Fruit fly (Drosophila melanogaster) whole organism, adult: Measurements from ENCODE around the gene sud1.

Source experiments
- CG11617 ChIP-seq: fragments of 200-800 bp; sonication (Bioruptor generic); optimal IDR thresholded peaks from 2 replicates; lab custom pipeline; 2017; ENCODE audit warnings: mild to moderate bottlenecking, missing biosample characterization, missing genetic modification reagents, missing genetic modification characterization
- CG12768 ChIP-seq: fragments of 200-800 bp; sonication (Bioruptor generic); optimal IDR thresholded peaks from 2 replicates; lab custom pipeline; 2017; ENCODE audit warnings: missing biosample characterization, missing genetic modification characterization, mild to moderate bottlenecking, moderate library complexity, missing genetic modification reagents
- CG14711 ChIP-seq: fragments of 200-800 bp; sonication (Bioruptor generic); optimal IDR thresholded peaks from 2 replicates; lab custom pipeline; 2018; ENCODE audit warnings: missing biosample characterization, mild to moderate bottlenecking, missing genetic modification characterization, moderate library complexity
- CG1620 ChIP-seq: fragments of 200-800 bp; sonication (Bioruptor generic); optimal IDR thresholded peaks from 2 replicates; lab custom pipeline; 2016; ENCODE audit warnings: missing biosample characterization, missing genetic modification characterization
- CG33017 ChIP-seq: fragments of 200-800 bp; sonication (Bioruptor generic); optimal IDR thresholded peaks from 2 replicates; lab custom pipeline; 2018; ENCODE audit warnings: missing biosample characterization, mild to moderate bottlenecking, missing genetic modification characterization, moderate library complexity
- CG5204 ChIP-seq: fragments of 200-800 bp; sonication (Bioruptor generic); optimal IDR thresholded peaks from 2 replicates; lab custom pipeline; 2016; ENCODE audit warnings: missing biosample characterization, missing genetic modification characterization
- CG7045 ChIP-seq: fragments of 200-800 bp; sonication (Bioruptor generic); optimal IDR thresholded peaks from 2 replicates; lab custom pipeline; 2017; ENCODE audit warnings: missing biosample characterization, mild to moderate bottlenecking, missing genetic modification characterization
- CG7101 ChIP-seq: fragments of 200-800 bp; sonication (Bioruptor generic); optimal IDR thresholded peaks from 2 replicates; lab custom pipeline; 2018; ENCODE audit warnings: missing biosample characterization, mild to moderate bottlenecking, missing genetic modification characterization, moderate library complexity
- Clk ChIP-seq: fragments of 200-800 bp; sonication (Bioruptor generic); optimal IDR thresholded peaks from 2 replicates; lab custom pipeline; 2017; ENCODE audit warnings: missing biosample characterization, missing genetic modification characterization
- Crg-1 ChIP-seq: fragments of 200-800 bp; sonication (Bioruptor generic); optimal IDR thresholded peaks from 2 replicates; lab custom pipeline; 2016; ENCODE audit warnings: missing biosample characterization, missing genetic modification characterization
- Hr96 ChIP-seq: fragments of 200-800 bp; sonication (Bioruptor generic); optimal IDR thresholded peaks from 2 replicates; lab custom pipeline; 2016; ENCODE audit warnings: missing biosample characterization, missing genetic modification characterization
- Mnt ChIP-seq: fragments of 200-800 bp; sonication (Bioruptor generic); optimal IDR thresholded peaks from 2 replicates; lab custom pipeline; 2016; ENCODE audit warnings: missing biosample characterization, mild to moderate bottlenecking, missing genetic modification characterization
- bab1 ChIP-seq: fragments of 200-800 bp; sonication (Bioruptor generic); optimal IDR thresholded peaks from 3 replicates; lab custom pipeline; 2019; ENCODE audit warnings: missing biosample characterization, mild to moderate bottlenecking, missing genetic modification characterization, moderate library complexity
- cic ChIP-seq: fragments of 200-800 bp; sonication (Bioruptor generic); optimal IDR thresholded peaks from 2 replicates; lab custom pipeline; 2017; ENCODE audit warnings: missing biosample characterization, mild to moderate bottlenecking, missing genetic modification characterization, moderate library complexity
- cnc ChIP-seq, 2 experiments: fragments of >200 bp; optimal IDR thresholded peaks; 2 replicates each; lab custom pipeline; 2017
- kay ChIP-seq: fragments of 200-800 bp; sonication (Bioruptor generic); peaks from one replicate; lab custom pipeline; 2016; ENCODE audit warnings: missing biosample characterization, missing genetic modification characterization, borderline replicate concordance
- ovo ChIP-seq: fragments of 200-800 bp; sonication (Bioruptor generic); optimal IDR thresholded peaks from 2 replicates; lab custom pipeline; 2016; ENCODE audit warnings: missing biosample characterization, missing genetic modification characterization
- pad ChIP-seq: fragments of 200-800 bp; sonication (Bioruptor generic); optimal IDR thresholded peaks from 3 replicates; lab custom pipeline; 2017; ENCODE audit warnings: missing biosample characterization, missing genetic modification characterization, mild to moderate bottlenecking, moderate library complexity, missing genetic modification reagents
- tj ChIP-seq: fragments of 200-800 bp; sonication (Bioruptor generic); optimal IDR thresholded peaks from 3 replicates; lab custom pipeline; 2017; ENCODE audit warnings: missing biosample characterization, mild to moderate bottlenecking, missing genetic modification characterization, moderate library complexity
- toe ChIP-seq: fragments of 200-800 bp; sonication (Bioruptor generic); optimal IDR thresholded peaks from 2 replicates; lab custom pipeline; 2016; ENCODE audit warnings: missing biosample characterization, missing genetic modification characterization

Gene sud1

DNA sequence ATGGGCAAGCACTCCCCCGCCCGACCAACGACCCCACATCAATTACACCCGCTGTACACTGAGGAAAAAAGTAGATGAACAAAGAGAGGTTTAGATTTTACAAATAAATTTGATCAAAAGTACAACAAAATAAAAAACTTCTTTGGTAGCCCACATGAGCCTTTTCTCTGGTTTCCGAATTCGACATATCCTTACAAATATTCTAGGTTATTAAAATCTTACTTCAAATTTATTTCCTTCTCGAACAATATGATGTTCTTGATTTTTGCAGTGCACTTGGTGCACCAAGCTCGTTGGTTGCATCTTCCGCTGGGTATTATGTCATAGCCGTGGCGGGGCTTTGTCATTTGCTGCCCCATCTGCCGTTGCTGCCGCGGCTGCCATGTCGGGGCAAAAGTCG lies 11.0 kb downstream of the sud1 start:
- TF ChIP-seq Mnt (GFP tag; lab: Kevin White, UChicago), result no peak

DNA sequence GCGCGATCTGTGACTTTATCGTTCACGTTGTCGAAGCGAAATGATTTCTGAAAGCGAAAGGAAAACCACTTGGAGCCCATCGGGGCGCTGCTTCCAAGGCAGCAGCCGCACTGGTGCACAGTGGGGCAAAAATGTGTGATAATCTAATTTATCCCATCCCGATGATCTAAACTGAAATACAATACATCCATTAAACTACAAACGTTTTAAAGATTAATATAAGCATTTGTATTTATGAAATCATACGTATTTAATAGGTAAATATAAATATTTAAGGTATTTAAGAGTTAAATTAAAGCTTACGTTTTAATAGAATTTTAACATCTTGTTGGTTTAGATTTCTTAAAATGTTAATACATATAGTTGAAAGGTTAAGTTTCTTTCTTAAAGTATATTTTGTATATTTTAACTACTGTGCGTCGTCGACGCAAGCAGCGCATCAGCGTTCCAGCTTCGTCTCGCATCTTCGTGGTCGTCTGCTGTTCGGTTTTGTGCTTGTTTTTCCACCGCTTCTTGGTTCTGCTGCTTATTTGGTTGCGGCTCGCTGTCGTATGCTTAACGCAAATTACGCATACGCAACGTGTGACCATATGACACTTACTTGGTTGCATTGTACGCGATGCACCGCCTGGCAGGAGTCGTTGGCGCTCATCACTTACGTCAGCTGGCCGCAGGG lies 11.6 kb downstream of the sud1 start, which contains the start of gene CG13643:
TSS of gene CG13643 (minus strand) at position 46 of the 676 bp plus-strand sequence.
- no peak for TF ChIP-seq CG7045 (GFP tag; lab: Kevin White, UChicago)
- no peak for TF ChIP-seq tj
- no peak for TF ChIP-seq CG12768 (GFP tag; lab: Kevin White, UChicago)
- TF ChIP-seq Crg-1, result no peak
- TF ChIP-seq CG14711 (tag; lab: Kevin White, UChicago), result no peak
- TF ChIP-seq CG5204, result no peak
- no peak for TF ChIP-seq CG7101 (tag; lab: Kevin White, UChicago)
- TF ChIP-seq Mnt (GFP tag; lab: Kevin White, UChicago), result no peak
- no peak for TF ChIP-seq ovo
- TF ChIP-seq pad (GFP tag; lab: Kevin White, UChicago), result no peak
- TF ChIP-seq kay (GFP tag; lab: Kevin White, UChicago), result no peak
- TF ChIP-seq cnc (optimal IDR thresholded peaks at IDR 0.05; lab: Kevin White, UChicago), result no peak
- no peak for TF ChIP-seq bab1 (GFP tag; lab: Kevin White, UChicago)
- TF ChIP-seq CG11617 (GFP tag; lab: Kevin White, UChicago), result no peak
- TF ChIP-seq CG33017 (tag; lab: Kevin White, UChicago), result no peak
- TF ChIP-seq cic (GFP tag; lab: Kevin White, UChicago), result no peak

DNA sequence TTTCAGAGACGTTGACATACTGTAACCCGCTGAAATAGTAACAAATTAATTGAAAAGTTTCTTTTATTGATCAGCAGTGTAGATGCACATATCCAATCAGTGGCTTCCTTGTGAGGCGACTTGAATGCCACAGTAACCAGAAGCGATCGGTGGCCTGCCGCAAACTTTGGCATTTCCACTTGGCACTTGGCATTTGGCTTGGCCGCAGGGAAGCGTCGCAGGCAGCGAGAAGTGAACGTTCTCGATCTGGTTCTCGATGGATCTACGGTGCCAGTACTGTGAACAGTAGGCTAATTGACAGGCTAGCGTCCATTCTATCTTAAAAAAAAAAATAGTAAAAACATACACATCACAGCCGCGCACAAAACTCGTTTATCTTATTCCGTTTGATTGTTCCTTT lies 16.8 kb downstream of the sud1 start, which contains the start of gene CG10845:
TSS of gene CG10845 (plus strand) at position 301 of the 400 bp plus-strand sequence.
- TF ChIP-seq cnc (optimal IDR thresholded peaks at IDR 0.05; lab: Kevin White, UChicago) (no peak), pad (GFP tag; lab: Kevin White, UChicago) (no peak), Crg-1 (no peak), CG14711 (tag; lab: Kevin White, UChicago) (no peak), Hr96 (GFP tag; lab: Kevin White, UChicago) (no peak), CG11617 (GFP tag; lab: Kevin White, UChicago) (no peak), Clk (no peak), kay (GFP tag; lab: Kevin White, UChicago) (no peak), cic (GFP tag; lab: Kevin White, UChicago) (no peak), toe (GFP tag; lab: Kevin White, UChicago) (no peak), CG12768 (GFP tag; lab: Kevin White, UChicago) (no peak), tj (no peak), CG1620 (GFP tag; lab: Kevin White, UChicago) (no peak), CG5204 (no peak), bab1 (GFP tag; lab: Kevin White, UChicago) (no peak)

DNA sequence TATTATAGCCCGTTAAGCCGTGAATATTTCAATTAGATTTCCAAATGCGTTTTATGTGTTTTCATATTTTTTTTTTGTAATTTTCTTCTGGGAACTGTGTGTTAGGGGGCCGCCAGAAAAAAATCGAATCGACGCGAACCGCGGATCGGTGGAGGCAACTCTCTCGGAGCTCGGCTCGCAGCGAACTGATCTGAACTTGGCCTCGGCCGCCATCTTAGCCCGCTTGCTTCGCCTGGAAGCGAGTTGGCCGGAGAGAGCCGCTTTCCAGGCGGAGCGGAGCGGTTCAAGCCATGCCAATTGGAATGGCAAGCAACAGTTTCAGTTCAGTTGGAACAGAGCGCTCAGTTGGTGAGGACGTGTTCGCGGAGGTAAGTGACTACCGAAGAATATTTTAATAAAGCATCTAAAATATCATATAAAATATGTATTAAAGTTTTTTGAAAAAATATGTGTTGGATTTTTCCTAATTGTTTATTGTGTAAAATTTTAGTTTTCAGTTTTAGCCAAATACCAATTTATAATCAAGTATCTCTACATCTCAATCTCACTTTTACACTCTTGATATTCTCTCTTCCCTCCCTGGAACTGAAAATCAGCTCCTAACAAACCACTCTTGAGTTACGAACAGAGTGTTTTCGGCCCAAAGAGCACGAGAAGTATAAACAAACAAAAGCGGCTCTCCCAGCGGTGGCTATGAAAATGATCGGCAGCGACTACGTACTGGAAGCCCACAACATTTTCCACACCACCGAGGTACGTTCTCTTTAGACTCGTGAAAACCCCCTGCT lies 23.1 kb downstream of the sud1 start, which contains the start of the genes CG31121 and CG11069:
TSS of gene CG31121 (minus strand) at position 187 of the 788 bp plus-strand sequence.
TSS of gene CG11069 (plus strand) at position 324 of the 788 bp plus-strand sequence.
- TF ChIP-seq bab1 (GFP tag; lab: Kevin White, UChicago) (no peak), tj (peak; percentile 18)

- TF ChIP-seq CG1620 (GFP tag; lab: Kevin White, UChicago) (no peak), cic (GFP tag; lab: Kevin White, UChicago) (no peak), cnc (optimal IDR thresholded peaks at IDR 0.05; lab: Kevin White, UChicago) (no peak), CG11617 (GFP tag; lab: Kevin White, UChicago) (no peak), toe (GFP tag; lab: Kevin White, UChicago) (no peak)
Measured at dm6 chr3R:24893320-24893955, 24.2 kb downstream of the sud1 start.

DNA sequence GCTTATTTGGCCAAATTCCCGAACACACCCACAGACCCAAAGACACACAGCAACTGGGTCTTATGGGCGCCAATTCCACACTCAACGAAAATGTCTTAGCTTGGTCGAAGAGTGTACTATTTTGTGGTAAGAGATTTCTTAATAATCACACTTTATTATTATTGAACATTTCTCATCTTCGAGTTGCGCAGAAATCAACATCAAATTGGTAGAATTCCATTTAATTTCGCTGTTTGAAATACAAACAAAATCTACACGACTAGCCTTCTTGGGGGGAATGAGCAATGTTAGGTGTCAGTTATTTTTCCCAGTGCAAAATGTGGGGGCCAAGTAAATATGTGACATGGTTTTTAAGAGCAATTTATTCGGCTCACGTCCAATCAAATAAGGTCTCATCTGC lies 26.7 kb downstream of the sud1 start:
- TF ChIP-seq Mnt (GFP tag; lab: Kevin White, UChicago) (no peak), CG5204 (no peak), cic (GFP tag; lab: Kevin White, UChicago) (no peak), Clk (no peak), Hr96 (GFP tag; lab: Kevin White, UChicago) (no peak), Crg-1 (no peak), CG11617 (GFP tag; lab: Kevin White, UChicago) (no peak), CG12768 (GFP tag; lab: Kevin White, UChicago) (no peak), kay (GFP tag; lab: Kevin White, UChicago) (no peak), CG33017 (tag; lab: Kevin White, UChicago) (no peak), CG7045 (GFP tag; lab: Kevin White, UChicago) (no peak), ovo (no peak), toe (GFP tag; lab: Kevin White, UChicago) (no peak), cnc (optimal IDR thresholded peaks at IDR 0.05; lab: Kevin White, UChicago) (no peak), CG7101 (tag; lab: Kevin White, UChicago) (no peak)
